Worm (Caenorhabditis elegans): Measurements from ENCODE around the gene lido-12.

The lido-12 gene

ce11 chrII:3005499-3005898, at the start of gene lido-12:
TSS of gene lido-12 (plus strand) at chrII:3005799.
- TF ChIP-seq ets-7 (tag; optimal IDR thresholded peaks at IDR 0.05) (no peak), aly-1 (tag; optimal IDR thresholded peaks at IDR 0.05) (no peak), F13C5.2 (tag; optimal IDR thresholded peaks at IDR 0.05) (no peak)

ce11 chrII:2958308-2958707, 47.3 kb upstream of the lido-12 start, which contains the start of gene srw-60:
TSS of gene srw-60 (plus strand) at chrII:2958608.
- TF ChIP-seq hmbx-1 (tag; optimal IDR thresholded peaks at IDR 0.05) (no peak), ceh-13 (GFP tag; optimal IDR thresholded peaks at IDR 0.05) (no peak), tbx-37 (GFP tag; conservative IDR thresholded peaks at IDR 0.05) (no peak), hnd-1 (tag; optimal IDR thresholded peaks at IDR 0.05) (no peak), tbx-11 (GFP tag; IDR thresholded peaks at IDR 0.05) (no peak), flt-1 (GFP tag; IDR thresholded peaks at IDR 0.05) (no peak), pes-1 (GFP tag; IDR thresholded peaks at IDR 0.05) (no peak), hmg-4 (GFP tag; optimal IDR thresholded peaks at IDR 0.05) (no peak), aly-1 (tag; optimal IDR thresholded peaks at IDR 0.05) (no peak), sea-1 (GFP tag; conservative IDR thresholded peaks at IDR 0.05) (no peak), F13C5.2 (tag; optimal IDR thresholded peaks at IDR 0.05) (no peak), ceh-36 (tag; optimal IDR thresholded peaks at IDR 0.05) (no peak), scrt-1 (GFP tag; IDR thresholded peaks at IDR 0.05) (no peak), ama-1 (optimal IDR thresholded peaks at IDR 0.05) (no peak), ets-7 (tag; optimal IDR thresholded peaks at IDR 0.05) (no peak), B0310.2 (tag; optimal IDR thresholded peaks at IDR 0.05) (no peak), tra-4 (tag; optimal IDR thresholded peaks at IDR 0.05) (no peak)

- TF ChIP-seq pes-1 (GFP tag; IDR thresholded peaks at IDR 0.05), result no peak
Measured at ce11 chrII:2962531-2963164, 43.0 kb upstream of the lido-12 start.

- TF ChIP-seq hmg-4 (GFP tag; optimal IDR thresholded peaks at IDR 0.05) (no peak), F13C5.2 (tag; optimal IDR thresholded peaks at IDR 0.05) (no peak), pes-1 (GFP tag; IDR thresholded peaks at IDR 0.05) (no peak), ama-1 (optimal IDR thresholded peaks at IDR 0.05) (no peak), ets-7 (tag; optimal IDR thresholded peaks at IDR 0.05) (no peak), tbx-37 (GFP tag; conservative IDR thresholded peaks at IDR 0.05) (no peak), ceh-13 (GFP tag; optimal IDR thresholded peaks at IDR 0.05) (no peak), aly-1 (tag; optimal IDR thresholded peaks at IDR 0.05) (no peak), ceh-36 (tag; optimal IDR thresholded peaks at IDR 0.05) (no peak), hmbx-1 (tag; optimal IDR thresholded peaks at IDR 0.05) (no peak), tra-4 (tag; optimal IDR thresholded peaks at IDR 0.05) (no peak), sea-1 (GFP tag; conservative IDR thresholded peaks at IDR 0.05) (no peak), tbx-11 (GFP tag; IDR thresholded peaks at IDR 0.05) (no peak), B0310.2 (tag; optimal IDR thresholded peaks at IDR 0.05) (no peak), scrt-1 (GFP tag; IDR thresholded peaks at IDR 0.05) (no peak), hnd-1 (tag; optimal IDR thresholded peaks at IDR 0.05) (no peak), flt-1 (GFP tag; IDR thresholded peaks at IDR 0.05) (no peak)
Measured at ce11 chrII:2963619-2964018, 42.0 kb upstream of the lido-12 start.

ce11 chrII:2965215-2965998, 40.2 kb upstream of the lido-12 start:
- TF ChIP-seq scrt-1 (GFP tag; IDR thresholded peaks at IDR 0.05) (no peak), ceh-36 (tag; optimal IDR thresholded peaks at IDR 0.05) (no peak), hmbx-1 (tag; optimal IDR thresholded peaks at IDR 0.05) (no peak), aly-1 (tag; optimal IDR thresholded peaks at IDR 0.05) (no peak), ets-7 (tag; optimal IDR thresholded peaks at IDR 0.05) (no peak), ama-1 (optimal IDR thresholded peaks at IDR 0.05) (no peak), tbx-11 (GFP tag; IDR thresholded peaks at IDR 0.05) (no peak), sea-1 (GFP tag; conservative IDR thresholded peaks at IDR 0.05) (no peak), ceh-13 (GFP tag; optimal IDR thresholded peaks at IDR 0.05) (no peak)

- TF ChIP-seq F13C5.2 (tag; optimal IDR thresholded peaks at IDR 0.05) (no peak), aly-1 (tag; optimal IDR thresholded peaks at IDR 0.05) (no peak), tra-4 (tag; optimal IDR thresholded peaks at IDR 0.05) (no peak), scrt-1 (GFP tag; IDR thresholded peaks at IDR 0.05) (no peak), hmg-4 (GFP tag; optimal IDR thresholded peaks at IDR 0.05) (no peak), sea-1 (GFP tag; conservative IDR thresholded peaks at IDR 0.05) (no peak), tbx-37 (GFP tag; conservative IDR thresholded peaks at IDR 0.05) (no peak), ceh-36 (tag; optimal IDR thresholded peaks at IDR 0.05) (no peak), hmbx-1 (tag; optimal IDR thresholded peaks at IDR 0.05) (no peak), ets-7 (tag; optimal IDR thresholded peaks at IDR 0.05) (no peak), B0310.2 (tag; optimal IDR thresholded peaks at IDR 0.05) (no peak), hnd-1 (tag; optimal IDR thresholded peaks at IDR 0.05) (no peak)
Measured at ce11 chrII:2966350-2966749, 39.2 kb upstream of the lido-12 start.

- TF ChIP-seq ceh-13 (GFP tag; optimal IDR thresholded peaks at IDR 0.05) (no peak), ceh-36 (tag; optimal IDR thresholded peaks at IDR 0.05) (no peak), hnd-1 (tag; optimal IDR thresholded peaks at IDR 0.05) (no peak), pes-1 (GFP tag; IDR thresholded peaks at IDR 0.05) (no peak), hmg-4 (GFP tag; optimal IDR thresholded peaks at IDR 0.05) (no peak), F13C5.2 (tag; optimal IDR thresholded peaks at IDR 0.05) (no peak), scrt-1 (GFP tag; IDR thresholded peaks at IDR 0.05) (no peak), sea-1 (GFP tag; conservative IDR thresholded peaks at IDR 0.05) (no peak), B0310.2 (tag; optimal IDR thresholded peaks at IDR 0.05) (no peak), ama-1 (optimal IDR thresholded peaks at IDR 0.05) (no peak), flt-1 (GFP tag; IDR thresholded peaks at IDR 0.05) (no peak), aly-1 (tag; optimal IDR thresholded peaks at IDR 0.05) (no peak), hmbx-1 (tag; optimal IDR thresholded peaks at IDR 0.05) (no peak)
Measured at ce11 chrII:2967064-2967463, 38.5 kb upstream of the lido-12 start.
